Worm (Caenorhabditis elegans): ENCODE data around the gene K08H10.6.

The K08H10.6 gene

ce11 chrV:9980731-9981483, 14.8 kb downstream of the K08H10.6 start, which contains the start of the genes ruvb-1 and tofu-1:
ruvb-1 (minus strand) TSS chrV:9980802.
tofu-1 (plus strand) TSS chrV:9981147.
- peak; percentile 61 for TF ChIP-seq fax-1 (tag; optimal IDR thresholded peaks at IDR 0.05)
- TF ChIP-seq F13H6.1 (tag; optimal IDR thresholded peaks at IDR 0.05), result peak; percentile 70
- TF ChIP-seq tbx-2 (tag; optimal IDR thresholded peaks at IDR 0.05), result peak; percentile 94
- peak; percentile 81 for TF ChIP-seq ceh-2 (tag; optimal IDR thresholded peaks at IDR 0.05)
- TF ChIP-seq pqm-1 (tag; optimal IDR thresholded peaks at IDR 0.05), result peak; percentile 40
- peak; percentile 89 for TF ChIP-seq ceh-14 (tag; optimal IDR thresholded peaks at IDR 0.05)
- TF ChIP-seq hlh-8 (tag; optimal IDR thresholded peaks at IDR 0.05), result peak; percentile 70
- peak; percentile 20 for TF ChIP-seq ceh-18 (tag; optimal IDR thresholded peaks at IDR 0.05)
- peak; percentile 75 for TF ChIP-seq ets-4 (tag; optimal IDR thresholded peaks at IDR 0.05)
- TF ChIP-seq ref-2 (tag; optimal IDR thresholded peaks at IDR 0.05), result peak; percentile 92
- TF ChIP-seq lim-6 (tag; optimal IDR thresholded peaks at IDR 0.05), result peak; percentile 70
- TF ChIP-seq unc-42 (tag; optimal IDR thresholded peaks at IDR 0.05), result peak; percentile 51
- peak; percentile 32 for TF ChIP-seq zip-5 (tag; optimal IDR thresholded peaks at IDR 0.05)
- TF ChIP-seq tbx-7 (tag; optimal IDR thresholded peaks at IDR 0.05), result peak; percentile 63
- peak; percentile 72 for TF ChIP-seq rnt-1 (tag; optimal IDR thresholded peaks at IDR 0.05)
- peak; percentile 70 for TF ChIP-seq dmd-4 (tag; optimal IDR thresholded peaks at IDR 0.05; ENCODE audit: borderline replicate concordance)
- TF ChIP-seq madf-2 (tag; optimal IDR thresholded peaks at IDR 0.05), result peak; percentile 16
- peak; percentile 13 for TF ChIP-seq ztf-16 (tag; optimal IDR thresholded peaks at IDR 0.05)
- TF ChIP-seq ceh-34 (tag; optimal IDR thresholded peaks at IDR 0.05), result peak; percentile 40
- peak; percentile 77 for TF ChIP-seq C08G9.2 (tag; optimal IDR thresholded peaks at IDR 0.05)
- peak; percentile 8 for TF ChIP-seq pros-1 (tag; optimal IDR thresholded peaks at IDR 0.05)
- peak; percentile 96 for TF ChIP-seq ceh-31 (tag; optimal IDR thresholded peaks at IDR 0.05)
- peak; percentile 26 for TF ChIP-seq nfya-1 (tag; optimal IDR thresholded peaks at IDR 0.05)

DNA sequence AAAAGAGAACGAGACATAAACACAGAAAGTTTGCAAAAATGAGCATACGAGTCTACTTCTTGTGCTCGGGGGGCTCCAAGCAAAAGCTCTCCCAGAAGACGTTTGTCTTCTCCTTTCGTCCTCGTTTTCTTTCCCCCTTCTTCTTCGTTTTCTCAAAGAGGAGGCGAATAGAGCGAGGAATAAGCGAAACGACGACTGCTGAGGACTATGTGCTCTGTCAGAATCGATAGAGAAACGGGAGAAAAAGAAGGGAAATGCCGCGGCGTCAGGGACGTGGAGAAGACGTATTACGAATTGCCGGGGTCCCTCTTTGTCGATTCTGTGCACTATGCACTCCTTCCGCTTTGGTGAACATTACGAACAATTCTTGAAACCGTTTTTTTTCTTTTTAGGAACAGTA, 17.3 kb downstream of the K08H10.6 start:
- no peak for TF ChIP-seq ahr-1 (tag; optimal IDR thresholded peaks at IDR 0.05)
- TF ChIP-seq gmeb-2 (tag; optimal IDR thresholded peaks at IDR 0.05), result no peak
- TF ChIP-seq pag-3 (tag; optimal IDR thresholded peaks at IDR 0.05; ENCODE audit: borderline replicate concordance), result no peak
- TF ChIP-seq ceh-31 (tag; optimal IDR thresholded peaks at IDR 0.05), result peak; percentile 63
- peak; percentile 65 for TF ChIP-seq ceh-48 (tag; optimal IDR thresholded peaks at IDR 0.05)
- peak; percentile 25 for TF ChIP-seq unc-42 (tag; optimal IDR thresholded peaks at IDR 0.05)
- TF ChIP-seq dmd-4 (tag; optimal IDR thresholded peaks at IDR 0.05; ENCODE audit: borderline replicate concordance), result no peak
- TF ChIP-seq hlh-8 (tag; optimal IDR thresholded peaks at IDR 0.05), result no peak
- TF ChIP-seq pha-4 (tag; optimal IDR thresholded peaks at IDR 0.05), result no peak
- TF ChIP-seq tbx-2 (tag; optimal IDR thresholded peaks at IDR 0.05), result peak; percentile 16

ce11 chrV:9977211-9977610, 18.5 kb downstream of the K08H10.6 start:
- TF ChIP-seq unc-42 (tag; optimal IDR thresholded peaks at IDR 0.05), result peak; percentile 54
- TF ChIP-seq nhr-232 (tag; optimal IDR thresholded peaks at IDR 0.05), result no peak

ce11 chrV:9976138-9976537, 19.6 kb downstream of the K08H10.6 start, which contains the start of gene unc-41:
unc-41 (minus strand) TSS chrV:9976238.
- TF ChIP-seq T23F11.4 (GFP tag; optimal IDR thresholded peaks at IDR 0.05), result no peak
- TF ChIP-seq dve-1 (tag; optimal IDR thresholded peaks at IDR 0.05), result no peak
- TF ChIP-seq ref-2 (tag; optimal IDR thresholded peaks at IDR 0.05), result no peak
- TF ChIP-seq fax-1 (tag; optimal IDR thresholded peaks at IDR 0.05), result no peak
- TF ChIP-seq pax-1 (tag; optimal IDR thresholded peaks at IDR 0.05), result no peak
- TF ChIP-seq sox-4 (tag; optimal IDR thresholded peaks at IDR 0.05), result no peak
- no peak for TF ChIP-seq ceh-19 (GFP tag; optimal IDR thresholded peaks at IDR 0.05)

DNA sequence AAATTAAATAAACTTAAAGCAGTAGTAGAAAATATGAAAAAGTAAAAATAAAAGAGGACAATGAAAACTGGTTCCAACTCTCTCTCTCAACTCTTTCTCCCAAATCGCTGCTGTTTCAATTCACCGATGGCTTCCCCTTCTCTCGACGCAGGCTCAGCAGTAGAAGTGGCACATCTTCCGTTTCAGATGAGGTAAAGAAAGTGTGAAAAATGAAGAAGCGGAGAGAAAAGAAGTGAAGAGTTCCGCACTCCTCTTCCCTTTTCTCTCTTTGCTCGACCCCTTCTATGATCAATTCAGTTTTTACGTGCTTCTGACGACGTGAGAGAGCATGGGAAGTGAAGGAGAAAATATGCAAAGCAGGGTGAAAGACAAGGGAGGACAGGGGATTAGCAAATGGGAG, 21.4 kb downstream of the K08H10.6 start:
- TF ChIP-seq nfya-1 (tag; optimal IDR thresholded peaks at IDR 0.05), result peak; percentile 28
- TF ChIP-seq ceh-31 (tag; optimal IDR thresholded peaks at IDR 0.05), result peak; percentile 30
- peak; percentile 62 for TF ChIP-seq unc-42 (tag; optimal IDR thresholded peaks at IDR 0.05)
- TF ChIP-seq ttx-3 (tag; optimal IDR thresholded peaks at IDR 0.05), result no peak

Data from whole organism, late embryonic.